Worm (Caenorhabditis elegans) whole organism, early embryonic: ENCODE results near the gene C24H10.3.

Experiments used
- B0310.2 ChIP-seq: sonication (generic microtip); optimal IDR thresholded peaks from 2 replicates; lab custom pipeline; 2016; ENCODE audit warnings: mild to moderate bottlenecking, missing genetic modification characterization, missing compliant biosample characterization
- F13C5.2 ChIP-seq: sonication (generic microtip); optimal IDR thresholded peaks from 2 replicates; lab custom pipeline; 2017; ENCODE audit warnings: mild to moderate bottlenecking, missing genetic modification characterization, inconsistent platforms, missing compliant biosample characterization
- aly-1 ChIP-seq: sonication (generic microtip); optimal IDR thresholded peaks from 2 replicates; lab custom pipeline; 2016; ENCODE audit warnings: missing genetic modification characterization, missing compliant biosample characterization
- ama-1 ChIP-seq: fragments of 150-350 bp; optimal IDR thresholded peaks from 2 replicates; lab custom pipeline; 2014
- ceh-13 ChIP-seq: fragments of 200-800 bp; sonication (Bioruptor generic); optimal IDR thresholded peaks from 2 replicates; lab custom pipeline; 2018; ENCODE audit warnings: mild to moderate bottlenecking, missing genetic modification characterization, missing compliant biosample characterization
- ceh-36 ChIP-seq: sonication (generic microtip); optimal IDR thresholded peaks from 2 replicates; lab custom pipeline; 2016; ENCODE audit warnings: missing genetic modification characterization, inconsistent platforms, missing compliant biosample characterization
- ets-7 ChIP-seq: sonication (generic microtip); optimal IDR thresholded peaks from 2 replicates; lab custom pipeline; 2016; ENCODE audit warnings: missing genotype, missing genetic modification characterization, missing compliant biosample characterization
- flt-1 ChIP-seq: fragments of 200-800 bp; sonication (Bioruptor generic); IDR thresholded peaks from 2 replicates; pipeline ENCODE4 v1.3.6; 2022; ENCODE audit warnings: missing genetic modification characterization, missing compliant biosample characterization
- hmbx-1 ChIP-seq: sonication (generic microtip); optimal IDR thresholded peaks from 2 replicates; lab custom pipeline; 2016; ENCODE audit warnings: mild to moderate bottlenecking, missing genetic modification characterization, missing compliant biosample characterization
- hmg-4 ChIP-seq: fragments of 200-800 bp; sonication (Bioruptor generic); optimal IDR thresholded peaks from 2 replicates; lab custom pipeline; 2018; ENCODE audit warnings: mild to moderate bottlenecking, missing genetic modification characterization, missing compliant biosample characterization
- hnd-1 ChIP-seq: sonication (generic microtip); optimal IDR thresholded peaks from 2 replicates; lab custom pipeline; 2016; ENCODE audit warnings: missing genetic modification characterization, missing compliant biosample characterization
- pes-1 ChIP-seq: fragments of 200-800 bp; sonication (Bioruptor generic); IDR thresholded peaks from 2 replicates; pipeline ENCODE4 v1.3.6; 2022; ENCODE audit warnings: missing genetic modification reagents, missing genetic modification characterization, missing compliant biosample characterization
- scrt-1 ChIP-seq: fragments of 200-800 bp; sonication (Bioruptor generic); IDR thresholded peaks from 2 replicates; pipeline ENCODE4 v1.3.6; 2022; ENCODE audit warnings: missing genetic modification characterization, missing compliant biosample characterization
- sea-1 ChIP-seq: fragments of 200-800 bp; sonication (Bioruptor generic); conservative IDR thresholded peaks from 2 replicates; pipeline ENCODE4 v1.3.6; 2022; ENCODE audit warnings: missing genetic modification characterization, missing compliant biosample characterization
- tbx-11 ChIP-seq: fragments of 200-800 bp; sonication (Bioruptor generic); IDR thresholded peaks from 2 replicates; pipeline ENCODE4 v1.3.6; 2022; ENCODE audit warnings: missing genetic modification characterization, missing compliant biosample characterization
- tbx-37 ChIP-seq: fragments of 200-800 bp; sonication (Bioruptor generic); conservative IDR thresholded peaks from 2 replicates; pipeline ENCODE4 v1.3.6; 2022; ENCODE audit warnings: missing genetic modification reagents, missing genetic modification characterization, missing compliant biosample characterization
- tra-4 ChIP-seq: sonication (generic microtip); optimal IDR thresholded peaks from 2 replicates; lab custom pipeline; 2017; ENCODE audit warnings: missing genetic modification characterization, missing compliant biosample characterization

C24H10.3 gene

ce11 chrX:5033868-5034267 is 27.0 kb upstream of the C24H10.3 start, which contains the start of gene ZC449.4:
Gene ZC449.4 (minus strand): TSS chrX:5033968.
- TF ChIP-seq tra-4 (tag; lab: Kevin White, UChicago) (no peak), hmbx-1 (tag; lab: Kevin White, UChicago) (no peak), sea-1 (GFP tag; lab: Robert Waterston, UW) (no peak), tbx-37 (GFP tag; lab: Robert Waterston, UW) (no peak), pes-1 (GFP tag; lab: Robert Waterston, UW) (no peak), scrt-1 (GFP tag; lab: Robert Waterston, UW) (no peak), ceh-36 (tag; lab: Kevin White, UChicago) (no peak), ets-7 (tag; lab: Kevin White, UChicago) (no peak)

ce11 chrX:5037673-5038072 is 23.2 kb upstream of the C24H10.3 start, which contains the start of gene ZC449.5:
Gene ZC449.5 (minus strand): TSS chrX:5037773.
- TF ChIP-seq ets-7 (tag; lab: Kevin White, UChicago): no peak
- TF ChIP-seq hmg-4 (GFP tag; lab: Kevin White, UChicago): no peak
- TF ChIP-seq pes-1 (GFP tag; lab: Robert Waterston, UW): no peak
- TF ChIP-seq hnd-1 (tag; lab: Kevin White, UChicago): no peak
- no peak for TF ChIP-seq ceh-13 (GFP tag; lab: Kevin White, UChicago)
- TF ChIP-seq scrt-1 (GFP tag; lab: Robert Waterston, UW): no peak
- no peak for TF ChIP-seq tbx-37 (GFP tag; lab: Robert Waterston, UW)
- TF ChIP-seq flt-1 (GFP tag; lab: Robert Waterston, UW): no peak
- no peak for TF ChIP-seq B0310.2
- no peak for TF ChIP-seq F13C5.2 (tag; lab: Kevin White, UChicago)
- no peak for TF ChIP-seq ceh-36 (tag; lab: Kevin White, UChicago)
- no peak for TF ChIP-seq tbx-11 (GFP tag; lab: Robert Waterston, UW)
- no peak for TF ChIP-seq aly-1 (tag; lab: Kevin White, UChicago)
- no peak for TF ChIP-seq hmbx-1 (tag; lab: Kevin White, UChicago)
- no peak for TF ChIP-seq tra-4 (tag; lab: Kevin White, UChicago)
- TF ChIP-seq ama-1 (lab: Kevin White, UChicago): no peak
- TF ChIP-seq sea-1 (GFP tag; lab: Robert Waterston, UW): no peak

- no peak for TF ChIP-seq flt-1 (GFP tag; lab: Robert Waterston, UW)
These were observed 22.0 kb upstream of the C24H10.3 start for ce11 chrX:5038812-5039211.

DNA sequence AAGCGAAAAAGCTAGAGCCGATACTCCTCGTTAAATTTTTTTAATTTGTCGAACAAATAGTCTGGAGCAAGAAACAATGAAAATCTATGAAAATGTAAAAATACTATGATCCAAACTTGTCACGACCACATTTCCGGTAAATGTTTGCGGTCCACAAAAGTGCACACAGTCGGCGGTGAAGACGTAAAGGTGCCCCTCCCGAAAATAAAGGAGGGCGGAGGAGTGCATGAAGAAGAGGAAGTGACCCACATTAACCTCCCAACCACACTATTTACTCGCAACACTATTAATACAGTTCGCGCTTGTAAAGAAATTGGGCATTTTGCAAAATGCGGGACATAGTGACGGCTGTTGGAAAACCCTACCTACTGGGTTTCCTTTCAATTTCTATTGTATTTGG is 20.8 kb upstream of the C24H10.3 start:
- TF ChIP-seq flt-1 (GFP tag; lab: Robert Waterston, UW) (no peak), tbx-37 (GFP tag; lab: Robert Waterston, UW) (no peak), ets-7 (tag; lab: Kevin White, UChicago) (no peak), aly-1 (tag; lab: Kevin White, UChicago) (no peak), ceh-36 (tag; lab: Kevin White, UChicago) (no peak), F13C5.2 (tag; lab: Kevin White, UChicago) (no peak), sea-1 (GFP tag; lab: Robert Waterston, UW) (no peak), hnd-1 (tag; lab: Kevin White, UChicago) (no peak), hmbx-1 (tag; lab: Kevin White, UChicago) (no peak), ceh-13 (GFP tag; lab: Kevin White, UChicago) (no peak), tbx-11 (GFP tag; lab: Robert Waterston, UW) (no peak), B0310.2 (no peak), pes-1 (GFP tag; lab: Robert Waterston, UW) (no peak), tra-4 (tag; lab: Kevin White, UChicago) (no peak), hmg-4 (GFP tag; lab: Kevin White, UChicago) (no peak), scrt-1 (GFP tag; lab: Robert Waterston, UW) (no peak), ama-1 (lab: Kevin White, UChicago) (no peak)

ce11 chrX:5043887-5044286 is 17.0 kb upstream of the C24H10.3 start, which contains the start of gene Y64H9A.2:
Gene Y64H9A.2 (plus strand): TSS chrX:5043976.
- TF ChIP-seq ets-7 (tag; lab: Kevin White, UChicago) (no peak), scrt-1 (GFP tag; lab: Robert Waterston, UW) (no peak), F13C5.2 (tag; lab: Kevin White, UChicago) (no peak), tbx-37 (GFP tag; lab: Robert Waterston, UW) (no peak), ceh-13 (GFP tag; lab: Kevin White, UChicago) (no peak), ceh-36 (tag; lab: Kevin White, UChicago) (no peak)

DNA sequence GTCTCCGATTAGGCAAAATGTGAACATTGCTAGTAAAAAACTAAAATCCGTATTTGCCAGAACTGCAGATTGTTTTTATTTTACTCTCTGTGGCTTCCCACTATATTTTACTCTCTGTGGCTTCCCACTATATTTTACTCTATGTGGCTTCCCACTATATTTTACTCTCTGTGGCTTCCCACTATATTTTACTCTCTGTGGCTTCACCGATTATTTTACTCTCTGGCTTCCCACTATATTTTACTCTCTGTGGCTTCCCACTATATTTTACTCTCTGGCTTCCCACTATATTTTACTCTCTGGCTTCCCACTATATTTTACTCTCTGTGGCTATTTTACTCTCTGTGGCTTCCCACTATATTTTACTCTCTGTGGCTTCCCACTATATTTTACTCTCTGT is 4.7 kb upstream of the C24H10.3 start:
- TF ChIP-seq F13C5.2 (tag; lab: Kevin White, UChicago) (peak; percentile 61), ets-7 (tag; lab: Kevin White, UChicago) (peak; percentile 60), aly-1 (tag; lab: Kevin White, UChicago) (peak; percentile 71), hmbx-1 (tag; lab: Kevin White, UChicago) (peak; percentile 89), hnd-1 (tag; lab: Kevin White, UChicago) (peak; percentile 85)

DNA sequence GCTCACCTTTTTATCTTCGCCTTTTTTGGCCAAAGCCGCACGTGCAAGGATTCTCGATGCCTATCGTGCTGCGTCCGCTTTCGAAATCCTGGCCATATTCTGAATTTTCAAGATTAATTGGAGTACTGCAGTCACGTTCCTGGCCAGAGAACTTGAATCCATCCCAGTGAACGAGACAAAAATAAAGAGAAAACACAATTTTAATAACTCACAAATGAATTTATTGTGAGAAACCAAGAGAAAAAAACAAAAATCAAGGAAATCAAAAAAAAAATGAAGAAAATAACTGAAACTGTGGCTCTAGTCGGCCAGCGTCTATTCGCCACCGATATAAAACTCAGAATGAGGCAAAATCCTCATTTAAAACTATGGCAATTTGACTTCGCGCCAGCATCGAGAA is 1.7 kb upstream of the C24H10.3 start, which contains the start of gene C24H10.4:
C24H10.4 (minus strand) TSS at position 101 of the 400 bp plus-strand sequence.
- TF ChIP-seq tra-4 (tag; lab: Kevin White, UChicago) (no peak), hmg-4 (GFP tag; lab: Kevin White, UChicago) (no peak)

DNA sequence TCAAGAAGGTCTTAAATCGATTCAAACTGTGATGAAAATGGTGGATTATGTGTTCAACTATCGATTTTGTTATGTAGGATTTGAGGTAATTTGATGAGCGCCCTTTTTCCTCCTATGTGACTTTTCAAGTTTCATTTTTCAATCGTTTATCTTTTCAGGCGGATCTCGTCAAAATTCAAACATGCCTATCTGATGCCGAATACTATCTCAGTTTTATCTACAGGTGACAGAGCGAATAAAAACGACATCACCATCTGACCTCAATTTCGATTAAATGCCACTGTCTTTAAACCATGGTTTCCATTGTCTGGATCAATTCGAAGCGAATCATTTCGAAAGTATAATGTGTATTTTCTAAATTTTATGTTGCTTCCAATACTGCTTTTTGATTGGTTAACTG is 907 bp downstream of the C24H10.3 start:
- TF ChIP-seq scrt-1 (GFP tag; lab: Robert Waterston, UW): no peak
- no peak for TF ChIP-seq hmbx-1 (tag; lab: Kevin White, UChicago)
- no peak for TF ChIP-seq sea-1 (GFP tag; lab: Robert Waterston, UW)
- no peak for TF ChIP-seq flt-1 (GFP tag; lab: Robert Waterston, UW)
- no peak for TF ChIP-seq tbx-37 (GFP tag; lab: Robert Waterston, UW)
- no peak for TF ChIP-seq hnd-1 (tag; lab: Kevin White, UChicago)
- no peak for TF ChIP-seq ceh-13 (GFP tag; lab: Kevin White, UChicago)
- TF ChIP-seq ama-1 (lab: Kevin White, UChicago): no peak
- TF ChIP-seq hmg-4 (GFP tag; lab: Kevin White, UChicago): no peak
- TF ChIP-seq ceh-36 (tag; lab: Kevin White, UChicago): no peak
- TF ChIP-seq ets-7 (tag; lab: Kevin White, UChicago): no peak
- TF ChIP-seq pes-1 (GFP tag; lab: Robert Waterston, UW): no peak
- no peak for TF ChIP-seq aly-1 (tag; lab: Kevin White, UChicago)
- TF ChIP-seq B0310.2: no peak
- TF ChIP-seq tbx-11 (GFP tag; lab: Robert Waterston, UW): no peak
